Worm (Caenorhabditis elegans): ENCODE data around the gene ZK666.14.

DNA sequence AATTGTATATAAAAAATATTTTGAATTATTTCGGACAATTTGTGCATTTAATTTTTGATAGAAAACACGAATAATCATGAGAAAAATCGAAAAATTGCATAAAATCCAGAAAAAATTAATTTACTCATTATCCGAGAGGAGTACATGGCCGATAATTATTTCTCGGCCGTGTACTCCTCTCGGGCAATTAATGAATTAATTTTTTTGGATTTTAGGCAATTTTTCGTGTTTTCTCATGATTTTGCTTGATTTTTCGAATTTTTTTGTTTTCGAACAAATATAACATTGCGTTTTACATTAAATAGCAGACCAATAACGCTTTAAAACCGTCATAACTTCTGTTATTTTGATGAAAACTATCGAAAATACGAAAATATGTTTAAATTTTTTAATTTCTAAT lies 43.4 kb downstream of the ZK666.14 start:
- TF ChIP-seq C08G9.2 (tag; optimal IDR thresholded peaks at IDR 0.05) (peak; percentile 81), unc-86 (tag; optimal IDR thresholded peaks at IDR 0.05) (peak; percentile 26), dmd-4 (tag; optimal IDR thresholded peaks at IDR 0.05; ENCODE audit: borderline replicate concordance) (no peak), elt-2 (tag; optimal IDR thresholded peaks at IDR 0.05) (peak; percentile 40), nhr-11 (tag; optimal IDR thresholded peaks at IDR 0.05) (no peak), sox-4 (tag; optimal IDR thresholded peaks at IDR 0.05) (no peak), ceh-45 (GFP tag; IDR thresholded peaks at IDR 0.05) (no peak), fkh-10 (GFP tag; optimal IDR thresholded peaks at IDR 0.05) (no peak)

All from whole organism, late embryonic.